Fruit fly (Drosophila melanogaster): ENCODE results near the gene btv.

Gene btv

DNA sequence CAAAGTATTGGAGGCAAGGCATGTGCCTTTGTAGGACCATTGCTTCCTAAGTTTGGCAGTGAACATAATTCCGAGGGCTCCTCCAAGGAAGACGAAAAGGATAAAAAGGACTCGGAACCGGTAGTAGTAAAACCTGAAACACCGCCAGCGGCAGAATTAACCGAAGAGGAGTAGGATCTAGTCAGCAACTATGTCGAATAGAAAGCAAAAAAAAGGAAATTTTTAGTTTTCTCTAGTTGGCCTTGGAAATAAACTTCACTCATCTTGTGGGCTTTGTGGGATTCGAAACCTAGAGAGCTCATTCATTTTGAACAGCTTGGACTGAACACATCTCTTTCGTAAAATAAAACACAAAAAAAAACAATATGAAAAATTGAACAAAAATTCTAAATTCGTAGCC lies 26.4 kb upstream of the btv start, which contains the start of gene CG31740:
CG31740 (plus strand) TSS at position 301 of the 400 bp plus-strand sequence.
- TF ChIP-seq ey (GFP tag; optimal IDR thresholded peaks at IDR 0.05) (no peak), HLH106 (tag; optimal IDR thresholded peaks at IDR 0.05) (no peak), dl (GFP tag; optimal IDR thresholded peaks at IDR 0.05; ENCODE audit: insufficient read depth in 1 of 2, partially characterized antibody in 2 of 2) (no peak)

DNA sequence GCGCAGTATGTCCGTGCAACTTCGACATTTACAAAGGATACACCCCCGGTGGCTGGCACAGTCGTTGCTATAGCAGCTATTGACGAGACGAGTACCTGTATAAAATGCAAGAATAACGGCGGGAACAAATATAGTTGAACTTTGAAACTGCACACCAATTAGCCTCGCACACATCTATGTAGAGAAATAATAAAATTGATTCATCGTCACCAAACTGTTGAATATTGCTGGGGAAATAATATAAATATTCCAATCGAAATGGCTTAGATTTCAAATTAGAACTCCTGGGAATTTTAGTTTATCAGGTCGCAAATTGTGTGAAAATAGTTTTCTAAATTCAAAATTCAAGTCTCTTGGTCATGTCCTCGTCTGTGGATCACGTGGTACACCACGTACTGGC lies 25.4 kb upstream of the btv start, which contains the start of the genes CG42634 and CG42635:
CG42634 (plus strand) TSS at position 301 of the 400 bp plus-strand sequence.
CG42635 (plus strand) TSS at position 301 of the 400 bp plus-strand sequence.
- TF ChIP-seq psq (GFP tag; optimal IDR thresholded peaks at IDR 0.05) (no peak), sv (GFP tag; optimal IDR thresholded peaks at IDR 0.05) (no peak), Mio (GFP tag; optimal IDR thresholded peaks at IDR 0.05) (no peak), foxo (GFP tag; optimal IDR thresholded peaks at IDR 0.05) (no peak)

- no peak for TF ChIP-seq Dif (GFP tag; optimal IDR thresholded peaks at IDR 0.05; ENCODE audit: partially characterized antibody)
- no peak for TF ChIP-seq dl (GFP tag; optimal IDR thresholded peaks at IDR 0.05; ENCODE audit: insufficient read depth in 1 of 2, partially characterized antibody in 2 of 2)
- no peak for TF ChIP-seq foxo (GFP tag; optimal IDR thresholded peaks at IDR 0.05)
- no peak for TF ChIP-seq CrebA (GFP tag; optimal IDR thresholded peaks at IDR 0.05; ENCODE audit: borderline replicate concordance)
- TF ChIP-seq tai (GFP tag; optimal IDR thresholded peaks at IDR 0.05): no peak
- no peak for TF ChIP-seq Rel (GFP tag; optimal IDR thresholded peaks at IDR 0.05)
- TF ChIP-seq Rel (tag; optimal IDR thresholded peaks at IDR 0.05): no peak
- no peak for TF ChIP-seq Hr78 (GFP tag; optimal IDR thresholded peaks at IDR 0.05)
- TF ChIP-seq dmrt93B (GFP tag; optimal IDR thresholded peaks at IDR 0.05): no peak
- no peak for TF ChIP-seq N (GFP tag; optimal IDR thresholded peaks at IDR 0.05)
Observed at dm6 chr2L:18007060-18007459, 24.8 kb upstream of the btv start, which contains the start of gene CG42659. Gene CG42659 (plus strand): TSS chr2L:18007360.

- TF ChIP-seq foxo (GFP tag; optimal IDR thresholded peaks at IDR 0.05) (no peak), jim (GFP tag; optimal IDR thresholded peaks at IDR 0.05) (no peak), dsf (GFP tag; optimal IDR thresholded peaks at IDR 0.05; ENCODE audit: borderline replicate concordance) (no peak), Abd-B (GFP tag; optimal IDR thresholded peaks at IDR 0.05) (no peak), pan (optimal IDR thresholded peaks at IDR 0.05) (no peak), Dif (GFP tag; optimal IDR thresholded peaks at IDR 0.05; ENCODE audit: partially characterized antibody) (no peak), Dfd (GFP tag; optimal IDR thresholded peaks at IDR 0.05) (no peak), usp (GFP tag; optimal IDR thresholded peaks at IDR 0.05) (no peak), br (GFP tag; optimal IDR thresholded peaks at IDR 0.05) (no peak), Sp1 (GFP tag; optimal IDR thresholded peaks at IDR 0.05) (no peak), Mio (GFP tag; optimal IDR thresholded peaks at IDR 0.05) (no peak), h (GFP tag; optimal IDR thresholded peaks at IDR 0.05) (no peak), rgr (GFP tag; optimal IDR thresholded peaks at IDR 0.05) (no peak), sage (GFP tag; optimal IDR thresholded peaks at IDR 0.05) (no peak), woc (GFP tag; optimal IDR thresholded peaks at IDR 0.05) (no peak), Hr83 (GFP tag; optimal IDR thresholded peaks at IDR 0.05; ENCODE audit: poor library complexity, severe bottlenecking) (no peak), dmrt93B (GFP tag; optimal IDR thresholded peaks at IDR 0.05) (no peak)
Observed at dm6 chr2L:18006327-18006726, 24.1 kb upstream of the btv start, which contains the start of gene CG5693. Gene CG5693 (plus strand): TSS chr2L:18006627.

- TF ChIP-seq sage (GFP tag; optimal IDR thresholded peaks at IDR 0.05) (no peak), Myc (optimal IDR thresholded peaks at IDR 0.05) (no peak), CrebA (GFP tag; optimal IDR thresholded peaks at IDR 0.05; ENCODE audit: borderline replicate concordance) (no peak), dmrt93B (GFP tag; optimal IDR thresholded peaks at IDR 0.05) (no peak), psq (GFP tag; optimal IDR thresholded peaks at IDR 0.05) (no peak), lola (GFP tag; optimal IDR thresholded peaks at IDR 0.05) (no peak), Rel (GFP tag; optimal IDR thresholded peaks at IDR 0.05) (no peak), Rel (tag; optimal IDR thresholded peaks at IDR 0.05) (no peak), woc (GFP tag; optimal IDR thresholded peaks at IDR 0.05) (no peak), CG9705 (GFP tag; optimal IDR thresholded peaks at IDR 0.05) (no peak)
Observed at dm6 chr2L:18005481-18005880, 23.2 kb upstream of the btv start.

All from whole organism, wandering third instar larva.